Worm (Caenorhabditis elegans) whole organism, L4 larva: ENCODE results near the gene nlp-46.
A peak's percentile ranks its signal among the peaks of the same experiment; 100 is the strongest.

Experiments used
- F37D6.2 ChIP-seq: sonication (generic microtip); optimal IDR thresholded peaks from 2 replicates; lab custom pipeline; 2016; ENCODE audit warnings: mild to moderate bottlenecking, missing genetic modification characterization, missing compliant biosample characterization
- F44E2.7 ChIP-seq: fragments of 200-800 bp; sonication (Bioruptor generic); IDR thresholded peaks from 2 replicates; pipeline ENCODE4 v2.1.2; 2022; ENCODE audit warnings: missing genetic modification characterization, missing compliant biosample characterization
- F49E8.2 ChIP-seq: sonication (generic microtip); optimal IDR thresholded peaks from 2 replicates; lab custom pipeline; 2016; ENCODE audit warnings: missing compliant biosample characterization, mild to moderate bottlenecking, missing genetic modification characterization, borderline replicate concordance
- R02D3.7 ChIP-seq: fragments of 150-350 bp; sonication (generic microtip); optimal IDR thresholded peaks from 3 replicates; lab custom pipeline; 2014; ENCODE audit warnings: missing biosample characterization, missing genetic modification characterization
- Y105C5A.15 ChIP-seq: fragments of 200-800 bp; sonication (Bioruptor generic); IDR thresholded peaks from 2 replicates; pipeline ENCODE4 v1.3.6; 2022; ENCODE audit warnings: missing genetic modification characterization, missing compliant biosample characterization
- ZK546.5 ChIP-seq, 2 experiments: sonication (generic microtip); optimal IDR thresholded peaks; 2 replicates each; lab custom pipeline; 2017; ENCODE audit warnings: missing biosample characterization in 2 of 2, missing genetic modification characterization in 2 of 2
- aha-1 ChIP-seq: fragments of 150-350 bp; peaks from one replicate; lab custom pipeline; 2014; ENCODE audit warnings: missing biosample characterization, missing genetic modification characterization
- aly-2 ChIP-seq: sonication (generic microtip); optimal IDR thresholded peaks from 2 replicates; lab custom pipeline; 2018; ENCODE audit warnings: missing biosample characterization, missing genetic modification characterization
- ama-1 ChIP-seq: fragments of 150-350 bp; optimal IDR thresholded peaks from 2 replicates; lab custom pipeline; 2014; ENCODE audit warnings: inconsistent platforms, mixed read lengths
- ceh-20 ChIP-seq: fragments of 200-800 bp; sonication (Bioruptor generic); IDR thresholded peaks from 2 replicates; pipeline ENCODE4 v1.3.6; 2022; ENCODE audit warnings: missing genetic modification reagents, missing genetic modification characterization, missing compliant biosample characterization
- ceh-28 ChIP-seq: fragments of 150-350 bp; optimal IDR thresholded peaks from 2 replicates; lab custom pipeline; 2014; ENCODE audit warnings: missing biosample characterization, missing genetic modification reagents, missing genetic modification characterization
- ceh-82 ChIP-seq: sonication (generic microtip); optimal IDR thresholded peaks from 2 replicates; lab custom pipeline; 2017; ENCODE audit warnings: missing biosample characterization, missing genetic modification characterization
- ces-1 ChIP-seq: fragments of 150-350 bp; sonication (generic microtip); optimal IDR thresholded peaks from 4 replicates; lab custom pipeline; 2014; ENCODE audit warnings: missing biosample characterization, missing genetic modification reagents, missing genetic modification characterization
- cey-2 ChIP-seq: sonication (generic microtip); optimal IDR thresholded peaks from 3 replicates; lab custom pipeline; 2017; ENCODE audit warnings: missing genetic modification characterization, mild to moderate bottlenecking, missing compliant biosample characterization, antibody characterized with exemption, borderline replicate concordance; ENCODE audit not compliant: insufficient read depth
- daf-8 ChIP-seq: fragments of 200-800 bp; sonication (Bioruptor generic); IDR thresholded peaks from 2 replicates; pipeline ENCODE4 v1.3.6; 2022; ENCODE audit warnings: missing genetic modification characterization, missing compliant biosample characterization
- dmd-6 ChIP-seq: fragments of 200-800 bp; sonication (Bioruptor generic); IDR thresholded peaks from 2 replicates; pipeline ENCODE4 v1.3.6; 2022; ENCODE audit warnings: missing genetic modification reagents, missing genetic modification characterization, missing compliant biosample characterization
- dmd-8 ChIP-seq: fragments of 200-800 bp; sonication (Bioruptor generic); IDR thresholded peaks from 2 replicates; pipeline ENCODE4 v1.3.6; 2022; ENCODE audit warnings: missing genetic modification characterization, missing compliant biosample characterization
- duxl-1 ChIP-seq: sonication (generic microtip); optimal IDR thresholded peaks from 2 replicates; lab custom pipeline; 2016; ENCODE audit warnings: mild to moderate bottlenecking, missing genetic modification characterization, moderate library complexity, missing compliant biosample characterization; ENCODE audit not compliant: poor library complexity
- dve-1 ChIP-seq: sonication (generic microtip); optimal IDR thresholded peaks from 2 replicates; lab custom pipeline; 2017; ENCODE audit warnings: antibody characterized with exemption, mild to moderate bottlenecking, missing genetic modification characterization, missing compliant biosample characterization; ENCODE audit not compliant: insufficient read depth
- egl-43 ChIP-seq: fragments of 200-800 bp; sonication (Bioruptor generic); IDR thresholded peaks from 2 replicates; pipeline ENCODE4 v1.3.6; 2022; ENCODE audit warnings: missing genetic modification reagents, missing genetic modification characterization, missing compliant biosample characterization
- hlh-11 ChIP-seq: fragments of 200-800 bp; sonication (Bioruptor generic); optimal IDR thresholded peaks from 2 replicates; lab custom pipeline; 2018; ENCODE audit warnings: mild to moderate bottlenecking, missing genetic modification characterization, missing compliant biosample characterization
- hlh-30 ChIP-seq: sonication (generic microtip); optimal IDR thresholded peaks from 2 replicates; lab custom pipeline; 2017; ENCODE audit warnings: antibody characterized with exemption, mild to moderate bottlenecking, missing genetic modification characterization, missing compliant biosample characterization; ENCODE audit not compliant: insufficient read depth
- lim-7 ChIP-seq: fragments of 200-800 bp; sonication (Bioruptor generic); IDR thresholded peaks from 2 replicates; pipeline ENCODE4 v1.3.6; 2022; ENCODE audit warnings: missing genetic modification characterization, missing compliant biosample characterization
- lin-1 ChIP-seq: fragments of 200-800 bp; sonication (Bioruptor generic); IDR thresholded peaks from 2 replicates; pipeline ENCODE4 v1.3.6; 2022; ENCODE audit warnings: missing genetic modification reagents, missing genetic modification characterization, missing compliant biosample characterization
- lin-13 ChIP-seq: fragments of 150-350 bp; optimal IDR thresholded peaks from 2 replicates; lab custom pipeline; 2014; ENCODE audit warnings: missing biosample characterization, missing genetic modification reagents, missing genetic modification characterization
- lin-15B ChIP-seq: fragments of 150-350 bp; sonication (generic microtip); optimal IDR thresholded peaks from 3 replicates; lab custom pipeline; 2014; ENCODE audit warnings: missing biosample characterization, missing genetic modification characterization
- lin-38 ChIP-seq: fragments of 200-800 bp; sonication (Bioruptor generic); IDR thresholded peaks from 2 replicates; pipeline ENCODE4 v1.3.6; 2022; ENCODE audit warnings: missing genetic modification reagents, missing genetic modification characterization, missing compliant biosample characterization
- lin-39 ChIP-seq: fragments of 150-350 bp; optimal IDR thresholded peaks from 2 replicates; lab custom pipeline; 2014; ENCODE audit warnings: missing biosample characterization, missing genetic modification reagents, missing genetic modification characterization
- lsy-2 ChIP-seq, 2 experiments: fragments of 150-350 bp in 1 of 2; sonication (generic microtip) in 1 of 2; optimal IDR thresholded peaks; 2 replicates each; lab custom pipeline; 2014 to 2017; ENCODE audit warnings: missing biosample characterization in 2 of 2, missing genetic modification characterization in 2 of 2
- mdl-1 ChIP-seq, 2 experiments: fragments of 150-350 bp in 1 of 2; sonication (generic microtip) in 1 of 2; optimal IDR thresholded peaks; 2 replicates each; lab custom pipeline; 2014 to 2017; ENCODE audit warnings: missing biosample characterization in 2 of 2, missing genetic modification characterization in 2 of 2
- mdt-29 ChIP-seq: fragments of 200-800 bp; sonication (Bioruptor generic); IDR thresholded peaks from 2 replicates; pipeline ENCODE4 v1.3.6; 2022; ENCODE audit warnings: missing genetic modification reagents, missing genetic modification characterization, missing compliant biosample characterization
- mep-1 ChIP-seq: fragments of 150-350 bp; sonication (generic microtip); optimal IDR thresholded peaks from 3 replicates; lab custom pipeline; 2014; ENCODE audit warnings: missing biosample characterization, missing genetic modification characterization
- mes-2 ChIP-seq: sonication (generic microtip); optimal IDR thresholded peaks from 2 replicates; lab custom pipeline; 2016; ENCODE audit warnings: missing genotype, mild to moderate bottlenecking, missing genetic modification characterization, missing compliant biosample characterization; ENCODE audit not compliant: poor library complexity, severe bottlenecking
- nhr-10 ChIP-seq: fragments of 150-350 bp; optimal IDR thresholded peaks from 2 replicates; lab custom pipeline; 2014; ENCODE audit warnings: missing biosample characterization, missing genetic modification characterization
- nhr-102 ChIP-seq: sonication (generic microtip); optimal IDR thresholded peaks from 2 replicates; lab custom pipeline; 2016; ENCODE audit warnings: mild to moderate bottlenecking, missing genetic modification characterization, moderate library complexity, missing compliant biosample characterization
- nhr-11 ChIP-seq: fragments of 150-350 bp; optimal IDR thresholded peaks from 2 replicates; lab custom pipeline; 2014; ENCODE audit warnings: missing biosample characterization, missing genetic modification characterization
- nhr-111 ChIP-seq: fragments of 200-800 bp; sonication (Bioruptor generic); optimal IDR thresholded peaks from 2 replicates; lab custom pipeline; 2018; ENCODE audit warnings: mild to moderate bottlenecking, missing genetic modification characterization, missing compliant biosample characterization
- nhr-28 ChIP-seq: fragments of 150-350 bp; optimal IDR thresholded peaks from 2 replicates; lab custom pipeline; 2014; ENCODE audit warnings: missing biosample characterization, missing genetic modification characterization
- nhr-41 ChIP-seq: fragments of 200-800 bp; sonication (Bioruptor generic); IDR thresholded peaks from 2 replicates; pipeline ENCODE4 v1.3.6; 2022; ENCODE audit warnings: missing genetic modification reagents, missing genetic modification characterization, missing compliant biosample characterization
- nhr-42 ChIP-seq: fragments of 200-800 bp; sonication (Bioruptor generic); IDR thresholded peaks from 2 replicates; pipeline ENCODE4 v1.3.6; 2022; ENCODE audit warnings: missing genetic modification characterization, missing compliant biosample characterization
- nhr-6 ChIP-seq: fragments of 150-350 bp; optimal IDR thresholded peaks from 2 replicates; lab custom pipeline; 2014; ENCODE audit warnings: missing biosample characterization, missing genetic modification characterization
- nhr-76 ChIP-seq: fragments of 150-350 bp; optimal IDR thresholded peaks from 2 replicates; lab custom pipeline; 2014; ENCODE audit warnings: missing biosample characterization, missing genetic modification characterization
- pqm-1 ChIP-seq: sonication (generic microtip); optimal IDR thresholded peaks from 2 replicates; lab custom pipeline; 2017; ENCODE audit warnings: missing biosample characterization, missing genetic modification characterization
- rbr-2 ChIP-seq: sonication (generic microtip); optimal IDR thresholded peaks from 2 replicates; lab custom pipeline; 2016; ENCODE audit warnings: missing genotype, missing genetic modification characterization, missing compliant biosample characterization
- snpc-1.2 ChIP-seq: fragments of 200-800 bp; sonication (Bioruptor generic); IDR thresholded peaks from 2 replicates; pipeline ENCODE4 v1.3.6; 2022; ENCODE audit warnings: missing genetic modification reagents, missing genetic modification characterization, missing compliant biosample characterization
- spr-3 ChIP-seq: fragments of 200-800 bp; sonication (Bioruptor generic); optimal IDR thresholded peaks from 2 replicates; lab custom pipeline; 2018; ENCODE audit warnings: mild to moderate bottlenecking, missing genetic modification characterization, missing compliant biosample characterization
- tra-1 ChIP-seq: fragments of 200-800 bp; sonication (Bioruptor generic); IDR thresholded peaks from 2 replicates; pipeline ENCODE4 v1.3.6; 2022; ENCODE audit warnings: missing genetic modification reagents, missing genetic modification characterization, missing compliant biosample characterization
- unc-39 ChIP-seq: sonication (generic microtip); optimal IDR thresholded peaks from 2 replicates; lab custom pipeline; 2017; ENCODE audit warnings: missing biosample characterization, missing genetic modification characterization
- unc-62 ChIP-seq, 3 experiments: fragments of 150-350 bp in 1 of 3; sonication (generic microtip); optimal IDR thresholded peaks in 2 of 3; peaks in 1 of 3; 1 replicate in 1 of 3; 2 replicates in 2 of 3; lab custom pipeline; 2014 to 2017; ENCODE audit warnings: missing biosample characterization in 3 of 3, missing genetic modification characterization in 3 of 3, missing genetic modification reagents in 3 of 3, missing genotype in 1 of 3
- vab-7 ChIP-seq: fragments of 200-800 bp; sonication (Bioruptor generic); IDR thresholded peaks from 2 replicates; pipeline ENCODE4 v1.3.6; 2022; ENCODE audit warnings: missing genetic modification reagents, missing genetic modification characterization, missing compliant biosample characterization
- zip-11 ChIP-seq: fragments of 200-800 bp; sonication (Bioruptor generic); IDR thresholded peaks from 2 replicates; pipeline ENCODE4 v1.3.6; 2022; ENCODE audit warnings: missing genetic modification characterization, missing compliant biosample characterization

Gene nlp-46

DNA sequence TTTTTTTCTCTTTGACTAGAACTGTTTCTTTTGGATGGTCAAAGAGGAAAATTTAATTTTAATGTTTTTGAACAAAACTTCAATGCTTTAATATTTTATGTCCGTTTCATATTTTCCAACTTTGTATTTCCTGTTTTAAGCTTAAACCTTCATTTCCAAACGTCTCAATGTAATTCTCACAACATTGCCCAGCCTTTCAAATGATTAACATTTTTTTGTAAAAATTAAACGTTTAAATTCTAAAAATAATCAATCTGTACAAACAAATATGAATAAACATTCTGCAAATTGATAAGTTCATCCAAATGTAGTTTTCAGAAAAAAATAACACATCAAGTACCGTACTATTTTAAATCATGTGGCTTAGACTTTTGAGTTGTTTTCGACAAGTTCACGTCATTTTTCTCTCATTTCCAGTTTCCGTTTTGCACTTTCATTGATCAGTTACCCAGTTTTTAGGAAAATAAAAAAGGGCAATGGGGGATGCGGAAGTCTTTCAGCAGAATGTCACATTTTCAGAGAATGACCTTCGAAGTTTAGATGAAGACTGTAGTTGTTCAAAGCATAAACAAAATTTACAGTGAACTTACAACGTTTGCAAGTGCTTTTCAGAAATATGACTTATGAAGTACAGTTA, 36.7 kb upstream of the nlp-46 start:
- TF ChIP-seq nhr-6: no peak
- TF ChIP-seq hlh-11: peak; percentile 46
- TF ChIP-seq snpc-1.2: no peak
- peak; percentile 32 for TF ChIP-seq hlh-30 (tag; lab: Kevin White, UChicago)
- no peak for TF ChIP-seq F49E8.2
- TF ChIP-seq nhr-41 (GFP tag; lab: Robert Waterston, UW): no peak
- TF ChIP-seq lin-38 (GFP tag; lab: Robert Waterston, UW): no peak
- TF ChIP-seq nhr-76 (tag; lab: Kevin White, UChicago): no peak
- no peak for TF ChIP-seq lin-39 (tag; lab: Kevin White, UChicago)
- peak; percentile 17 for TF ChIP-seq nhr-28 (tag; lab: Kevin White, UChicago)
- no peak for TF ChIP-seq ces-1
- peak; percentile 53 for TF ChIP-seq ama-1 (lab: Kevin White, UChicago)
- TF ChIP-seq mdl-1 (tag; optimal IDR thresholded peaks at IDR 0.05; lab: Kevin White, UChicago): peak in 1 of 2 experiments; percentile 38
- TF ChIP-seq dmd-8 (GFP tag; lab: Robert Waterston, UW): no peak
- no peak for TF ChIP-seq daf-8 (GFP tag; lab: Robert Waterston, UW)
- no peak for TF ChIP-seq F44E2.7
- no peak for TF ChIP-seq R02D3.7
- TF ChIP-seq vab-7 (GFP tag; lab: Robert Waterston, UW): no peak
- TF ChIP-seq ZK546.5 (tag; optimal IDR thresholded peaks at IDR 0.05; lab: Kevin White, UChicago): no peak
- no peak for TF ChIP-seq lin-1 (GFP tag; lab: Robert Waterston, UW)
- TF ChIP-seq lsy-2 (tag; optimal IDR thresholded peaks at IDR 0.05; lab: Kevin White, UChicago): peak in 1 of 2 experiments; percentile 50
- no peak for TF ChIP-seq mdt-29
- TF ChIP-seq lim-7 (GFP tag; lab: Robert Waterston, UW): no peak
- no peak for TF ChIP-seq aly-2 (tag; lab: Kevin White, UChicago)
- no peak for TF ChIP-seq zip-11 (GFP tag; lab: Robert Waterston, UW)
- TF ChIP-seq dve-1: no peak
- no peak for TF ChIP-seq nhr-42 (GFP tag; lab: Robert Waterston, UW)
- TF ChIP-seq spr-3 (GFP tag; lab: Kevin White, UChicago): no peak
- TF ChIP-seq unc-39 (tag; lab: Kevin White, UChicago): no peak
- no peak for TF ChIP-seq dmd-6 (GFP tag; lab: Robert Waterston, UW)
- TF ChIP-seq ceh-20 (GFP tag; lab: Robert Waterston, UW): no peak
- TF ChIP-seq nhr-11 (tag; lab: Kevin White, UChicago): no peak
- peak; percentile 71 for TF ChIP-seq nhr-10 (tag; lab: Kevin White, UChicago)
- TF ChIP-seq rbr-2 (tag; lab: Kevin White, UChicago): peak; percentile 22
- no peak for TF ChIP-seq cey-2 (tag; lab: Kevin White, UChicago)
- TF ChIP-seq Y105C5A.15: no peak
- peak; percentile 4 for TF ChIP-seq nhr-102 (tag; lab: Kevin White, UChicago)
- no peak for TF ChIP-seq nhr-111 (GFP tag; lab: Kevin White, UChicago)
- TF ChIP-seq mep-1 (tag; lab: Kevin White, UChicago): no peak
- no peak for TF ChIP-seq duxl-1
- peak in 1 of 2 experiments; percentile 99 for TF ChIP-seq unc-62 (GFP tag; optimal IDR thresholded peaks at IDR 0.05 in 1 of 2; lab: Kevin White, UChicago)
- no peak for TF ChIP-seq unc-62 (tag; optimal IDR thresholded peaks at IDR 0.05; lab: Kevin White, UChicago)
- TF ChIP-seq tra-1: no peak
- TF ChIP-seq ceh-28 (tag; lab: Kevin White, UChicago): no peak
- TF ChIP-seq pqm-1 (tag; lab: Kevin White, UChicago): no peak
- peak; percentile 65 for TF ChIP-seq aha-1 (tag; lab: Kevin White, UChicago)
- no peak for TF ChIP-seq lin-13
- no peak for TF ChIP-seq lin-15B (tag; lab: Kevin White, UChicago)
- TF ChIP-seq ceh-82 (tag; lab: Kevin White, UChicago): no peak
- TF ChIP-seq egl-43: no peak
- TF ChIP-seq F37D6.2: no peak
- peak; percentile 47 for TF ChIP-seq mes-2 (tag; lab: Kevin White, UChicago)
